Worm (Caenorhabditis elegans) whole organism, L4/young adult: ENCODE results near the gene spe-17.

ENCODE experiments used
- W03F9.2 ChIP-seq: fragments of 150-350 bp; optimal IDR thresholded peaks from 2 replicates; lab custom pipeline; 2014; ENCODE audit warnings: missing biosample characterization, missing genetic modification characterization
- dao-5 ChIP-seq: sonication (generic microtip); optimal IDR thresholded peaks from 2 replicates; lab custom pipeline; 2016; ENCODE audit warnings: missing genotype, missing genetic modification characterization, moderate library complexity, missing compliant biosample characterization
- him-1 ChIP-seq: sonication (generic microtip); optimal IDR thresholded peaks from 2 replicates; lab custom pipeline; 2016; ENCODE audit warnings: missing genotype, missing genetic modification reagents, missing genetic modification characterization, missing compliant biosample characterization

- peak; percentile 12 for TF ChIP-seq W03F9.2 (tag; lab: Kevin White, UChicago)
- TF ChIP-seq dao-5 (tag; lab: Kevin White, UChicago) = no peak
- TF ChIP-seq him-1 = no peak
Measured at ce11 chrIV:12033985-12034384, 20.8 kb downstream of the spe-17 start, which contains the start of gene sqst-1.
